Worm (Caenorhabditis elegans): ENCODE results near the gene F53B3.3.

The F53B3.3 gene

DNA sequence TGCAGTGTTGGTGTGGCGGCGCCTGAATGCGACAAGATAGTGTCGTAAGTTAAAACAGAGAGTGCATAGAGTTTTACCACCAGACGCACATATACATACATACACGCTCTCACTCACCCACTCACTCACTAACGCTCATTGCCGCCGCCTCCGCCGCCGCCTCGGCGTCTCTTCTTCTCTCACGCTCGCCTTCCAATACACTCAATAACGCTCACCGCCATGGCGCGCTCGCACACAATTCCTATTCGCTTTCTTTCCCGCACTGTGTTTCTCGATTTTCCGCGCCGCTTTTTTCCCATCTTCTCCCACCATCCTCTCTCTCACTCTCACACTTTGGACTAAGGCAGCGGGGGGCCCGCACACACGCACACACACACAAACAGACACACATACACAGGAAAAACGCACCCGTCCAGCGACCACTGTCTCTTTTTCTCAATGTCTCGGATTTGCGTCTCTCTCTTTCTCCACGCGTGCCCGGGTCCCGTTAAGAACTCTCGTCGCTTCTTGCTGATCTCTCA lies 18.5 kb downstream of the F53B3.3 start, which contains the start of gene kin-29:
Gene kin-29, minus strand, starts transcription at position 51 of the 521 bp plus-strand sequence.
- TF ChIP-seq fos-1 (tag; optimal IDR thresholded peaks at IDR 0.05) (peak; percentile 68), jun-1 (tag; optimal IDR thresholded peaks at IDR 0.05) (peak; percentile 92), eor-1 (tag; optimal IDR thresholded peaks at IDR 0.05) (no peak), ceh-28 (tag; optimal IDR thresholded peaks at IDR 0.05) (peak; percentile 71), aly-2 (tag; optimal IDR thresholded peaks at IDR 0.05) (no peak), lsy-12 (tag; optimal IDR thresholded peaks at IDR 0.05) (peak; percentile 81), nhr-43 (tag; optimal IDR thresholded peaks at IDR 0.05; ENCODE audit: poor library complexity, severe bottlenecking) (peak; percentile 41), ceh-16 (tag; optimal IDR thresholded peaks at IDR 0.05) (no peak), elt-3 (tag; optimal IDR thresholded peaks at IDR 0.05) (no peak), lin-15B (tag; optimal IDR thresholded peaks at IDR 0.05) (peak; percentile 45), hmg-11 (tag; optimal IDR thresholded peaks at IDR 0.05) (peak; percentile 99), unc-62 (GFP tag; optimal IDR thresholded peaks at IDR 0.05) (peak; percentile 61), nhr-23 (tag; optimal IDR thresholded peaks at IDR 0.05) (peak; percentile 56), nfya-1 (tag; optimal IDR thresholded peaks at IDR 0.05; ENCODE audit: insufficient read depth) (peak; percentile 90), egl-27 (tag; optimal IDR thresholded peaks at IDR 0.05) (peak; percentile 88), fkh-2 (tag; optimal IDR thresholded peaks at IDR 0.05) (no peak), elt-2 (tag; optimal IDR thresholded peaks at IDR 0.05) (peak; percentile 83), nhr-12 (tag; optimal IDR thresholded peaks at IDR 0.05) (no peak), nhr-11 (tag; optimal IDR thresholded peaks at IDR 0.05) (peak; percentile 70), nhr-77 (tag; optimal IDR thresholded peaks at IDR 0.05) (no peak), R02D3.7 (tag; optimal IDR thresholded peaks at IDR 0.05) (peak; percentile 31), fkh-10 (GFP tag; optimal IDR thresholded peaks at IDR 0.05) (peak; percentile 65), ama-1 (optimal IDR thresholded peaks at IDR 0.05) (no peak), snpc-4 (tag; optimal IDR thresholded peaks at IDR 0.05) (peak; percentile 50), mml-1 (tag; optimal IDR thresholded peaks at IDR 0.05) (no peak), zag-1 (tag; optimal IDR thresholded peaks at IDR 0.05) (peak; percentile 18), daf-12 (tag; optimal IDR thresholded peaks at IDR 0.05) (no peak), ceh-9 (tag; optimal IDR thresholded peaks at IDR 0.05) (no peak), lin-39 (tag; optimal IDR thresholded peaks at IDR 0.05) (peak; percentile 77), elt-1 (tag; optimal IDR thresholded peaks at IDR 0.05) (peak; percentile 69), mdl-1 (tag; optimal IDR thresholded peaks at IDR 0.05) (peak; percentile 37), ceh-82 (tag; optimal IDR thresholded peaks at IDR 0.05) (no peak), sea-2 (GFP tag; optimal IDR thresholded peaks at IDR 0.05) (no peak), pha-4 (tag; optimal IDR thresholded peaks at IDR 0.05) (peak; percentile 60), nhr-25 (tag; optimal IDR thresholded peaks at IDR 0.05) (peak; percentile 80), nhr-28 (tag; optimal IDR thresholded peaks at IDR 0.05) (no peak), egl-5 (tag; optimal IDR thresholded peaks at IDR 0.05) (peak; percentile 20), nhr-237 (tag; optimal IDR thresholded peaks at IDR 0.05) (no peak), ztf-4 (tag; optimal IDR thresholded peaks at IDR 0.05) (peak; percentile 28), unc-39 (tag; optimal IDR thresholded peaks at IDR 0.05) (no peak), tbx-2 (tag; optimal IDR thresholded peaks at IDR 0.05) (peak; percentile 83)

DNA sequence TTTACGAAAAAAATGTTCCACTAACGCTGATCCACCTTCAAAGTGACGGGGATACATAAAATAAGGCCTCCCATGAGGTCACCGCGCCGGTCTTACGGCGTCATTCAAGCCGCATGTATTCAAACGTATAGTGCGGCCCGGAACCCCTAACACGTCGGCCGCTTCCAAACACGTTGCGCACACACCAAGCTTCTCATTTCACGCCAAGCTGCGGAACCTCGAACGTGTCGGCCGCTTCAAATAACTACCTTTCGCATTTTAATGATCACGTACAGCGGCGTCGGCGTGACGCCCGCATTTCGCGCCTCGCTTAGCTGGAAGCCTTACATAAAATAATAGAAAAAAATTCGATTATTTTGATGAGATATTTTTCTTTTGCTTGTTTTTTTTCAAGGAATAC lies 27.4 kb downstream of the F53B3.3 start:
- TF ChIP-seq eor-1 (tag; optimal IDR thresholded peaks at IDR 0.05) (no peak), ceh-82 (tag; optimal IDR thresholded peaks at IDR 0.05) (no peak), ztf-4 (tag; optimal IDR thresholded peaks at IDR 0.05) (no peak), hmg-11 (tag; optimal IDR thresholded peaks at IDR 0.05) (no peak), elt-1 (tag; optimal IDR thresholded peaks at IDR 0.05) (no peak), unc-62 (GFP tag; optimal IDR thresholded peaks at IDR 0.05) (no peak), nhr-23 (tag; optimal IDR thresholded peaks at IDR 0.05) (no peak), nhr-25 (tag; optimal IDR thresholded peaks at IDR 0.05) (peak; percentile 2), snpc-4 (tag; optimal IDR thresholded peaks at IDR 0.05) (peak; percentile 86), pha-4 (tag; optimal IDR thresholded peaks at IDR 0.05) (no peak), lin-15B (tag; optimal IDR thresholded peaks at IDR 0.05) (no peak), nhr-77 (tag; optimal IDR thresholded peaks at IDR 0.05) (no peak), nhr-12 (tag; optimal IDR thresholded peaks at IDR 0.05) (no peak), elt-2 (tag; optimal IDR thresholded peaks at IDR 0.05) (no peak), ceh-28 (tag; optimal IDR thresholded peaks at IDR 0.05) (no peak)
